Worm (Caenorhabditis elegans) whole organism, early embryonic: Measurements from ENCODE around the gene srh-34.

Source experiments
- B0310.2 ChIP-seq: sonication (generic microtip); optimal IDR thresholded peaks from 2 replicates; lab custom pipeline; 2016; ENCODE audit warnings: mild to moderate bottlenecking, missing genetic modification characterization, missing compliant biosample characterization
- F13C5.2 ChIP-seq: sonication (generic microtip); optimal IDR thresholded peaks from 2 replicates; lab custom pipeline; 2017; ENCODE audit warnings: mild to moderate bottlenecking, missing genetic modification characterization, inconsistent platforms, missing compliant biosample characterization
- aly-1 ChIP-seq: sonication (generic microtip); optimal IDR thresholded peaks from 2 replicates; lab custom pipeline; 2016; ENCODE audit warnings: missing genetic modification characterization, missing compliant biosample characterization
- ama-1 ChIP-seq: fragments of 150-350 bp; optimal IDR thresholded peaks from 2 replicates; lab custom pipeline; 2014
- ceh-13 ChIP-seq: fragments of 200-800 bp; sonication (Bioruptor generic); optimal IDR thresholded peaks from 2 replicates; lab custom pipeline; 2018; ENCODE audit warnings: mild to moderate bottlenecking, missing genetic modification characterization, missing compliant biosample characterization
- ceh-36 ChIP-seq: sonication (generic microtip); optimal IDR thresholded peaks from 2 replicates; lab custom pipeline; 2016; ENCODE audit warnings: missing genetic modification characterization, inconsistent platforms, missing compliant biosample characterization
- ets-7 ChIP-seq: sonication (generic microtip); optimal IDR thresholded peaks from 2 replicates; lab custom pipeline; 2016; ENCODE audit warnings: missing genotype, missing genetic modification characterization, missing compliant biosample characterization
- flt-1 ChIP-seq: fragments of 200-800 bp; sonication (Bioruptor generic); IDR thresholded peaks from 2 replicates; pipeline ENCODE4 v1.3.6; 2022; ENCODE audit warnings: missing genetic modification characterization, missing compliant biosample characterization
- hmbx-1 ChIP-seq: sonication (generic microtip); optimal IDR thresholded peaks from 2 replicates; lab custom pipeline; 2016; ENCODE audit warnings: mild to moderate bottlenecking, missing genetic modification characterization, missing compliant biosample characterization
- hmg-4 ChIP-seq: fragments of 200-800 bp; sonication (Bioruptor generic); optimal IDR thresholded peaks from 2 replicates; lab custom pipeline; 2018; ENCODE audit warnings: mild to moderate bottlenecking, missing genetic modification characterization, missing compliant biosample characterization
- hnd-1 ChIP-seq: sonication (generic microtip); optimal IDR thresholded peaks from 2 replicates; lab custom pipeline; 2016; ENCODE audit warnings: missing genetic modification characterization, missing compliant biosample characterization
- pes-1 ChIP-seq: fragments of 200-800 bp; sonication (Bioruptor generic); IDR thresholded peaks from 2 replicates; pipeline ENCODE4 v1.3.6; 2022; ENCODE audit warnings: missing genetic modification reagents, missing genetic modification characterization, missing compliant biosample characterization
- scrt-1 ChIP-seq: fragments of 200-800 bp; sonication (Bioruptor generic); IDR thresholded peaks from 2 replicates; pipeline ENCODE4 v1.3.6; 2022; ENCODE audit warnings: missing genetic modification characterization, missing compliant biosample characterization
- sea-1 ChIP-seq: fragments of 200-800 bp; sonication (Bioruptor generic); conservative IDR thresholded peaks from 2 replicates; pipeline ENCODE4 v1.3.6; 2022; ENCODE audit warnings: missing genetic modification characterization, missing compliant biosample characterization
- tbx-11 ChIP-seq: fragments of 200-800 bp; sonication (Bioruptor generic); IDR thresholded peaks from 2 replicates; pipeline ENCODE4 v1.3.6; 2022; ENCODE audit warnings: missing genetic modification characterization, missing compliant biosample characterization
- tbx-37 ChIP-seq: fragments of 200-800 bp; sonication (Bioruptor generic); conservative IDR thresholded peaks from 2 replicates; pipeline ENCODE4 v1.3.6; 2022; ENCODE audit warnings: missing genetic modification reagents, missing genetic modification characterization, missing compliant biosample characterization
- tra-4 ChIP-seq: sonication (generic microtip); optimal IDR thresholded peaks from 2 replicates; lab custom pipeline; 2017; ENCODE audit warnings: missing genetic modification characterization, missing compliant biosample characterization

Gene srh-34

DNA sequence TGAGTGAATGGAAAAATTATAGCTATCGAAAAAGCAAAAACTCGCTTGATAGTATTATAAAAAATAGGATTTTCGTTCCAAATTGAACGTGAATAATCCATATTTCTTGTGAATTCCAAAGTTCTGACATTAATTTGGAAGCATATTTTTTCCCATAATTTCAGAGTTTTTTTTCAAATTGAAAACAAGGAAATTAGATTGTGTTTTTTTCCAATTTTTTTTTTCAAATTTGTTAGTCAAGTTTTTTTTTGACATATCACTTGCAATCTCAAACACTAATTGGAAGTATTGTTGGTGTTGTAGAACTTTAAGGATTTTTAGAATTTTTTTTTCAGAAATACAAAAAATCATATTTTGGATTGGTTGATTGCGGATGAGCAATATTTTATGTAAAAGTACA, at the start of gene srh-34:
Gene srh-34 (minus strand): TSS at position 101 of the 400 bp plus-strand sequence.
- TF ChIP-seq scrt-1 (GFP tag; lab: Robert Waterston, UW), result no peak
- TF ChIP-seq aly-1 (tag; lab: Kevin White, UChicago), result no peak
- no peak for TF ChIP-seq hmbx-1
- TF ChIP-seq tbx-37 (GFP tag; lab: Robert Waterston, UW), result no peak
- no peak for TF ChIP-seq B0310.2 (tag; lab: Kevin White, UChicago)
- TF ChIP-seq hmg-4 (GFP tag; lab: Kevin White, UChicago), result no peak
- TF ChIP-seq ceh-13 (GFP tag; lab: Kevin White, UChicago), result no peak
- no peak for TF ChIP-seq tbx-11 (GFP tag; lab: Robert Waterston, UW)
- TF ChIP-seq ama-1 (lab: Kevin White, UChicago), result no peak
- no peak for TF ChIP-seq tra-4 (tag; lab: Kevin White, UChicago)
- no peak for TF ChIP-seq hnd-1 (tag; lab: Kevin White, UChicago)
- no peak for TF ChIP-seq sea-1 (GFP tag; lab: Robert Waterston, UW)
- TF ChIP-seq F13C5.2 (tag; lab: Kevin White, UChicago), result no peak

DNA sequence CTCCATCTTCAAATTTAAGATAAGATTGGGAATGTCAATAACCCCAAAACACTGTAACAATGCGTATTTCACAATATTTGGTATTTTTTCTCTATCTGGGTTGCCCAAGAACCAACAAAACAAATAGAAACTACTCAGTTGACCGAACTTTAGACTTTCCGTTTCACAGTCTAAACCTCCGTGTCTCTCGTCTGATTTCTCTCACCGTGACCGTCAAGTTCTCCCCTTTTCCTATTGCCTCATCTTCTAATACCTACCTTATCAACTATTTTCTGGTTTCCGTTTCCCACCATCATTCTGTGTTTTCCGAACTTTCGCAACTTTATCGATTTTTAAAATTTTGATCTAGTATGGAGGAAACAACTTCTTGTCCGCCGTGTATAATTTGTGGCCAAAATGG, 47.8 kb upstream of the srh-34 start, which contains the start of gene nhr-131:
Gene nhr-131 (plus strand): TSS at position 87 of the 400 bp plus-strand sequence.
- TF ChIP-seq hnd-1 (tag; lab: Kevin White, UChicago) (no peak), pes-1 (GFP tag; lab: Robert Waterston, UW) (no peak), hmg-4 (GFP tag; lab: Kevin White, UChicago) (no peak), ets-7 (tag; lab: Kevin White, UChicago) (no peak), scrt-1 (GFP tag; lab: Robert Waterston, UW) (no peak), ceh-36 (no peak), F13C5.2 (tag; lab: Kevin White, UChicago) (no peak), aly-1 (tag; lab: Kevin White, UChicago) (no peak), tbx-37 (GFP tag; lab: Robert Waterston, UW) (no peak), tra-4 (tag; lab: Kevin White, UChicago) (no peak), hmbx-1 (no peak), flt-1 (GFP tag; lab: Robert Waterston, UW) (no peak), ama-1 (lab: Kevin White, UChicago) (no peak), ceh-13 (GFP tag; lab: Kevin White, UChicago) (no peak), B0310.2 (tag; lab: Kevin White, UChicago) (no peak)

DNA sequence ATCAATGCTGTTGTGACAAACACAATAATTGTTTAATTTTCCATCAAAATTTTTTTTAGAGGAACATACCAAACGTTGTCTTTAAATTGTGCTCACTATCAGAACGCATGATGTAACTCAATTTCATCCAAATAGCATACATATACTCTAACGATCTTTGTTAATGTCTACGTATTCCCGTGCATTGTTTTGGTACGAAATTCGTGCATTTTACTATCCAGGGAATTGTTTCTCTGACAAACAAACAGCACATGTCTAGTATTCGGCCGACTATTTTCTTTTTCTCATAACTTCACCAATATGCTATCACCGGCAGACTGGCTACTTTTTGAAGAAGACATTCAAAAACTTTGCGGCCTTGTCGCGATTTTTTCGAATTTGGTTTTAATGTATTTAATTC, 45.0 kb upstream of the srh-34 start, which contains the start of gene str-196:
Gene str-196 (plus strand): TSS at position 301 of the 400 bp plus-strand sequence.
- TF ChIP-seq tbx-37 (GFP tag; lab: Robert Waterston, UW) (no peak), tra-4 (tag; lab: Kevin White, UChicago) (no peak), ceh-36 (no peak), flt-1 (GFP tag; lab: Robert Waterston, UW) (no peak), pes-1 (GFP tag; lab: Robert Waterston, UW) (no peak), hmg-4 (GFP tag; lab: Kevin White, UChicago) (no peak), ets-7 (tag; lab: Kevin White, UChicago) (no peak), B0310.2 (tag; lab: Kevin White, UChicago) (no peak), sea-1 (GFP tag; lab: Robert Waterston, UW) (no peak), ceh-13 (GFP tag; lab: Kevin White, UChicago) (no peak), aly-1 (tag; lab: Kevin White, UChicago) (no peak), hnd-1 (tag; lab: Kevin White, UChicago) (no peak), tbx-11 (GFP tag; lab: Robert Waterston, UW) (no peak), F13C5.2 (tag; lab: Kevin White, UChicago) (no peak)

DNA sequence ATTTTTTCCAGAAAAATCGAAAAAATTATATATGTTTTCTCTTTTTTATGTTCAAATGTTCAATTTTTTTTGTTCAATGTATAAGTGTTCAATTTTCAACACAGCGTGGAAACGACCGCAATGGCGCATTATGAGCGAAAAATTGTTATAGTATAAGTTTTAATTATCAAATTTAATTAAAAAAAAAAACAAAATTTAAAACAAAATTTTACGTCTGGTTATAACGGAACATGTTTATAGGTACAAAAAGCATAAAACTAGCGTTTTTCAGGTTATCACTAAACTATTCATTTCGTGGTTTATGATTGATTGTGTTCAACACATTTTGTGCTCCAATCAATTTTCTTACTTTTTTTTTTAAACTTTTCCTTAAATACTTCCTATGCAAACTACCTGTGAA, 42.8 kb upstream of the srh-34 start, which contains the start of gene nhr-106:
Gene nhr-106 (plus strand): TSS at position 301 of the 400 bp plus-strand sequence.
- TF ChIP-seq hnd-1 (tag; lab: Kevin White, UChicago) (no peak), aly-1 (tag; lab: Kevin White, UChicago) (no peak), hmbx-1 (no peak), tbx-37 (GFP tag; lab: Robert Waterston, UW) (no peak), tra-4 (tag; lab: Kevin White, UChicago) (no peak), flt-1 (GFP tag; lab: Robert Waterston, UW) (no peak), ceh-36 (no peak), tbx-11 (GFP tag; lab: Robert Waterston, UW) (no peak), sea-1 (GFP tag; lab: Robert Waterston, UW) (no peak), ama-1 (lab: Kevin White, UChicago) (no peak), pes-1 (GFP tag; lab: Robert Waterston, UW) (no peak)

DNA sequence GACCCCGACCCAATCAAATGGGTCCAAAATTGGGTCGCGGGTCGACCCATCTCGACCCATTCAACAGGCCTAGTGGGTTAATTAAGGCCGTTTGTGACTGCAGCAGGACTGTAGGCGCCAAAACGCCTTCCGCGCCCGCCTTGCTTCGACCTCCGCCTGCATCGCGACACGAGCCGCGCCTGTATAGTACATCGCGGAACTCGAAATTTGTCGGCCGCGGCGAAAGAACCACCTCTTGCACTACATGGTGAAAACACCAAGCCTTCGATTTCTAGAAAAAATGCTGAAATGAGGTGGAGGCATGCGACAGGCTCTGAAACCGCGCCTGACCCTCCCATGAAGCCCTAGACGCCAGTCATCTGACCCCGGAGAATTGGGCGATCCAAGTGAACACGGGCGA, 41.5 kb upstream of the srh-34 start:
- no peak for TF ChIP-seq flt-1 (GFP tag; lab: Robert Waterston, UW)
- TF ChIP-seq tbx-37 (GFP tag; lab: Robert Waterston, UW), result no peak
- no peak for TF ChIP-seq B0310.2 (tag; lab: Kevin White, UChicago)
- no peak for TF ChIP-seq hmg-4 (GFP tag; lab: Kevin White, UChicago)
- no peak for TF ChIP-seq sea-1 (GFP tag; lab: Robert Waterston, UW)
- TF ChIP-seq F13C5.2 (tag; lab: Kevin White, UChicago), result no peak
- TF ChIP-seq hnd-1 (tag; lab: Kevin White, UChicago), result no peak
- no peak for TF ChIP-seq pes-1 (GFP tag; lab: Robert Waterston, UW)
- TF ChIP-seq aly-1 (tag; lab: Kevin White, UChicago), result no peak
- no peak for TF ChIP-seq tbx-11 (GFP tag; lab: Robert Waterston, UW)
- TF ChIP-seq tra-4 (tag; lab: Kevin White, UChicago), result no peak
- no peak for TF ChIP-seq scrt-1 (GFP tag; lab: Robert Waterston, UW)
- TF ChIP-seq ceh-36, result no peak
- TF ChIP-seq ama-1 (lab: Kevin White, UChicago), result no peak
- TF ChIP-seq ceh-13 (GFP tag; lab: Kevin White, UChicago), result no peak
- TF ChIP-seq hmbx-1, result no peak
- TF ChIP-seq ets-7 (tag; lab: Kevin White, UChicago), result no peak

DNA sequence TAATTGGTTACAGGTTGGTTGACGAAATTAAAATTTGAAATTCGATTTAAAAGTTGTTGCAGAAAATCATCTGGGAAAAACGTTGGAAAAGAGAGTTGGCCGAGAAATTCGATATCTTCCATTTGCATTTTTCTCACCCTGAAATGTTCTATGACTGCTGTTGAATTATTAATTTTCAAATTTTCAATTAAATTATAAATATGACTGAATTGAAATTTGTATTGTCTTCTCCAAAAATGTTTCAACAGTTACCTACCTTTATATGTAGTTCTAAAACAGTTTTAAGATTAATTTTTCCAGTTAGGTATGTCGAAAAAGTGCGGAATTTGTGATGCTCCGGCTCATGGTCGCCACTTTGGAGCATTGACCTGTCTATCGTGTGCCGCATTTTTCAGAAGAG, 40.2 kb upstream of the srh-34 start, which contains the start of gene nhr-211:
Gene nhr-211 (plus strand): TSS at position 301 of the 400 bp plus-strand sequence.
- TF ChIP-seq tbx-11 (GFP tag; lab: Robert Waterston, UW), result no peak
- TF ChIP-seq B0310.2 (tag; lab: Kevin White, UChicago), result no peak
- TF ChIP-seq ama-1 (lab: Kevin White, UChicago), result no peak
- no peak for TF ChIP-seq aly-1 (tag; lab: Kevin White, UChicago)
- no peak for TF ChIP-seq ceh-13 (GFP tag; lab: Kevin White, UChicago)
- no peak for TF ChIP-seq tra-4 (tag; lab: Kevin White, UChicago)
- no peak for TF ChIP-seq pes-1 (GFP tag; lab: Robert Waterston, UW)
- no peak for TF ChIP-seq hmg-4 (GFP tag; lab: Kevin White, UChicago)
- no peak for TF ChIP-seq flt-1 (GFP tag; lab: Robert Waterston, UW)
- no peak for TF ChIP-seq ets-7 (tag; lab: Kevin White, UChicago)
